Fruit fly (Drosophila melanogaster) whole organism, embryonic: Measurements from ENCODE around the gene CG42488.

ENCODE experiments used
- Asciz ChIP-seq: fragments of 200-800 bp; sonication (Bioruptor generic); optimal IDR thresholded peaks from 2 replicates; lab custom pipeline; 2017; ENCODE audit warnings: missing biosample characterization, mild to moderate bottlenecking, missing genetic modification characterization, missing genetic modification reagents
- Atf3 ChIP-seq: fragments of 200-800 bp; sonication (Bioruptor generic); optimal IDR thresholded peaks from 3 replicates; lab custom pipeline; 2016; ENCODE audit warnings: missing biosample characterization, missing genetic modification characterization
- CG10209 ChIP-seq: fragments of 200-800 bp; sonication (Bioruptor generic); optimal IDR thresholded peaks from 3 replicates; lab custom pipeline; 2017; ENCODE audit warnings: missing biosample characterization, mild to moderate bottlenecking, missing genetic modification characterization, missing genetic modification reagents
- CG10959 ChIP-seq: fragments of 200-800 bp; sonication (Bioruptor generic); IDR thresholded peaks from 2 replicates; pipeline ENCODE4 v1.3.6; 2022; ENCODE audit warnings: missing biosample characterization, missing genetic modification characterization
- CG10979 ChIP-seq: fragments of 200-800 bp; sonication (Bioruptor generic); optimal IDR thresholded peaks from 2 replicates; lab custom pipeline; 2018; ENCODE audit warnings: missing biosample characterization, mild to moderate bottlenecking, missing genetic modification characterization, moderate library complexity
- CG11085 ChIP-seq: fragments of 200-800 bp; sonication (Bioruptor generic); IDR thresholded peaks from 2 replicates; pipeline ENCODE4 v1.3.6; 2022; ENCODE audit warnings: missing biosample characterization, missing genetic modification characterization
- CG15601 ChIP-seq: fragments of 200-800 bp; sonication (Bioruptor generic); optimal IDR thresholded peaks from 3 replicates; lab custom pipeline; 2019; ENCODE audit warnings: missing biosample characterization, mild to moderate bottlenecking, missing genetic modification characterization, moderate library complexity
- CG16863 ChIP-seq: fragments of 200-800 bp; sonication (Bioruptor generic); optimal IDR thresholded peaks from 3 replicates; lab custom pipeline; 2016; ENCODE audit warnings: missing biosample characterization, missing genetic modification characterization
- CG17568 ChIP-seq: fragments of 200-800 bp; sonication (Bioruptor generic); optimal IDR thresholded peaks from 2 replicates; lab custom pipeline; 2018; ENCODE audit warnings: missing biosample characterization, mild to moderate bottlenecking, missing genetic modification characterization, moderate library complexity
- CG17612 ChIP-seq: fragments of 200-800 bp; sonication (Bioruptor generic); IDR thresholded peaks from 2 replicates; pipeline ENCODE4 v1.3.6; 2022; ENCODE audit warnings: missing biosample characterization, missing genetic modification characterization
- CG18476 ChIP-seq: fragments of 200-800 bp; sonication (Bioruptor generic); optimal IDR thresholded peaks from 2 replicates; lab custom pipeline; 2016; ENCODE audit warnings: missing biosample characterization, mild to moderate bottlenecking, missing genetic modification characterization
- CG2712 ChIP-seq: fragments of 200-800 bp; optimal IDR thresholded peaks from 3 replicates; lab custom pipeline; 2019; ENCODE audit warnings: missing biosample characterization, mild to moderate bottlenecking, missing genetic modification characterization, moderate library complexity
- CG31388 ChIP-seq: fragments of 200-800 bp; sonication (Bioruptor generic); optimal IDR thresholded peaks from 2 replicates; lab custom pipeline; 2016; ENCODE audit warnings: missing biosample characterization, missing genetic modification characterization
- CG31441 ChIP-seq: fragments of 200-800 bp; sonication (Bioruptor generic); IDR thresholded peaks from 2 replicates; pipeline ENCODE4 v1.3.6; 2022; ENCODE audit warnings: missing biosample characterization, missing genetic modification characterization
- CG32772 ChIP-seq: fragments of 200-800 bp; sonication (Bioruptor generic); IDR thresholded peaks from 2 replicates; pipeline ENCODE4 v1.3.6; 2022; ENCODE audit warnings: missing biosample characterization, missing genetic modification characterization
- CG34376 ChIP-seq: fragments of 200-800 bp; sonication (Bioruptor generic); optimal IDR thresholded peaks from 2 replicates; lab custom pipeline; 2018; ENCODE audit warnings: missing biosample characterization, mild to moderate bottlenecking, missing genetic modification characterization
- CG34422 ChIP-seq: fragments of 200-800 bp; sonication (Bioruptor generic); IDR thresholded peaks from 3 replicates; pipeline ENCODE4 v1.3.6; 2022; ENCODE audit warnings: missing biosample characterization, missing genetic modification characterization
- CG4730 ChIP-seq: fragments of 200-800 bp; sonication (Bioruptor generic); IDR thresholded peaks from 2 replicates; pipeline ENCODE4 v1.3.6; 2022; ENCODE audit warnings: missing biosample characterization, missing genetic modification characterization
- CG8089 ChIP-seq: fragments of 200-800 bp; sonication (Bioruptor generic); optimal IDR thresholded peaks from 3 replicates; lab custom pipeline; 2016; ENCODE audit warnings: missing biosample characterization, missing genetic modification characterization
- CkIIα-i1 ChIP-seq: fragments of 200-800 bp; sonication (Bioruptor generic); IDR thresholded peaks from 2 replicates; pipeline ENCODE4 v1.3.6; 2022; ENCODE audit warnings: missing biosample characterization, missing genetic modification characterization
- D ChIP-seq, 2 experiments: fragments of 200-800 bp in 1 of 2; fragments of >200 bp in 1 of 2; sonication (Bioruptor generic) in 1 of 2; optimal IDR thresholded peaks; 2 replicates in 1 of 2; 3 replicates in 1 of 2; lab custom pipeline; 2017; ENCODE audit warnings: mild to moderate bottlenecking in 1 of 2, missing biosample characterization in 1 of 2, missing genetic modification characterization in 1 of 2, missing genetic modification reagents in 1 of 2
- Dip3 ChIP-seq: fragments of 200-800 bp; sonication (Bioruptor generic); optimal IDR thresholded peaks from 3 replicates; lab custom pipeline; 2016; ENCODE audit warnings: missing biosample characterization, missing genetic modification characterization
- Dll ChIP-seq: fragments of 200-800 bp; sonication (Bioruptor generic); IDR thresholded peaks from 4 replicates; pipeline ENCODE4 v1.3.6; 2022; ENCODE audit warnings: missing biosample characterization, missing genetic modification characterization; ENCODE audit not compliant: partially characterized antibody
- HLHmδ ChIP-seq: fragments of 200-800 bp; sonication (Bioruptor generic); optimal IDR thresholded peaks from 2 replicates; lab custom pipeline; 2018; ENCODE audit warnings: missing biosample characterization, mild to moderate bottlenecking, missing genetic modification characterization, moderate library complexity
- Hr78 ChIP-seq, 2 experiments: fragments of 200-800 bp in 1 of 2; fragments of >200 bp in 1 of 2; sonication (Bioruptor generic) in 1 of 2; optimal IDR thresholded peaks; 2 replicates each; lab custom pipeline; 2017 to 2019; ENCODE audit warnings: missing biosample characterization in 2 of 2, missing genetic modification characterization in 2 of 2, mild to moderate bottlenecking in 1 of 2, moderate library complexity in 1 of 2
- Lhr ChIP-seq: fragments of 200-800 bp; sonication (Bioruptor generic); optimal IDR thresholded peaks from 3 replicates; lab custom pipeline; 2017; ENCODE audit warnings: mild to moderate bottlenecking, missing biosample characterization, missing genetic modification reagents, missing genetic modification characterization
- Lim3 ChIP-seq: fragments of 200-800 bp; sonication (Bioruptor generic); IDR thresholded peaks from 2 replicates; pipeline ENCODE4 v1.3.6; 2022; ENCODE audit warnings: missing biosample characterization, missing genetic modification characterization
- Pdp1 ChIP-seq, 2 experiments: fragments of 200-800 bp; sonication (Bioruptor generic); optimal IDR thresholded peaks; 3 replicates each; lab custom pipeline; 2016; ENCODE audit warnings: missing biosample characterization in 2 of 2, missing genetic modification characterization in 2 of 2, mild to moderate bottlenecking in 1 of 2, moderate library complexity in 1 of 2
- Scr ChIP-seq: fragments of 200-800 bp; sonication (Bioruptor generic); IDR thresholded peaks from 2 replicates; pipeline ENCODE4 v1.3.6; 2022; ENCODE audit warnings: missing biosample characterization, missing genetic modification characterization; ENCODE audit not compliant: partially characterized antibody
- Vsx1 ChIP-seq: fragments of 200-800 bp; sonication (Bioruptor generic); optimal IDR thresholded peaks from 2 replicates; lab custom pipeline; 2017; ENCODE audit warnings: missing biosample characterization, mild to moderate bottlenecking, missing genetic modification characterization, missing genetic modification reagents
- disco-r ChIP-seq: fragments of 200-800 bp; sonication (Bioruptor generic); optimal IDR thresholded peaks from 2 replicates; lab custom pipeline; 2016; ENCODE audit warnings: missing biosample characterization, missing genetic modification characterization
- ems ChIP-seq: fragments of 200-800 bp; sonication (Bioruptor generic); optimal IDR thresholded peaks from 3 replicates; lab custom pipeline; 2016; ENCODE audit warnings: missing biosample characterization, missing genetic modification characterization
- ewg ChIP-seq: fragments of 200-800 bp; sonication (Bioruptor generic); optimal IDR thresholded peaks from 3 replicates; lab custom pipeline; 2017; ENCODE audit warnings: mild to moderate bottlenecking, missing biosample characterization, missing genetic modification reagents, missing genetic modification characterization
- fd64A ChIP-seq: fragments of 200-800 bp; sonication (Bioruptor generic); optimal IDR thresholded peaks from 3 replicates; lab custom pipeline; 2018; ENCODE audit warnings: missing biosample characterization, mild to moderate bottlenecking, missing genetic modification characterization
- fu2 ChIP-seq: fragments of 200-800 bp; sonication (Bioruptor generic); optimal IDR thresholded peaks from 2 replicates; lab custom pipeline; 2016; ENCODE audit warnings: missing biosample characterization, missing genetic modification characterization
- gro ChIP-seq: fragments of 200-800 bp; sonication (Bioruptor generic); optimal IDR thresholded peaks from 2 replicates; lab custom pipeline; 2016; ENCODE audit warnings: missing biosample characterization, missing genetic modification characterization
- inv ChIP-seq: fragments of 200-800 bp; sonication (Bioruptor generic); IDR thresholded peaks from 2 replicates; pipeline ENCODE4 v1.3.6; 2022; ENCODE audit warnings: missing biosample characterization, missing genetic modification characterization; ENCODE audit not compliant: partially characterized antibody
- lov ChIP-seq, 2 experiments: fragments of 200-800 bp in 1 of 2; fragments of >200 bp in 1 of 2; sonication (Bioruptor generic) in 1 of 2; IDR thresholded peaks in 1 of 2; optimal IDR thresholded peaks in 1 of 2; 2 replicates in 1 of 2; 3 replicates in 1 of 2; pipeline versions ENCODE4 v1.3.6 to Lab custom; 2017 to 2022; ENCODE audit warnings: missing biosample characterization in 1 of 2, missing genetic modification characterization in 1 of 2
- mld ChIP-seq: fragments of 200-800 bp; sonication (Bioruptor generic); IDR thresholded peaks from 3 replicates; pipeline ENCODE4 v1.3.6; 2022; ENCODE audit warnings: missing biosample characterization, missing genetic modification characterization; ENCODE audit not compliant: partially characterized antibody
- otp ChIP-seq: fragments of 200-800 bp; sonication (Bioruptor generic); IDR thresholded peaks from 3 replicates; pipeline ENCODE4, ENCODE4 v1.3.6; 2022; ENCODE audit warnings: missing biosample characterization, missing genetic modification characterization
- row ChIP-seq: fragments of 200-800 bp; sonication (Bioruptor generic); IDR thresholded peaks from 3 replicates; pipeline ENCODE4 v1.3.6; 2022; ENCODE audit warnings: missing biosample characterization, missing genetic modification characterization
- sc ChIP-seq, 3 experiments: fragments of >200 bp in 2 of 3; fragments of 200-800 bp in 1 of 3; sonication (Bioruptor generic) in 1 of 3; optimal IDR thresholded peaks; 2 replicates in 2 of 3; 3 replicates in 1 of 3; lab custom pipeline; 2017; ENCODE audit warnings: mild to moderate bottlenecking in 1 of 3, missing biosample characterization in 1 of 3, missing genetic modification characterization in 1 of 3, missing genetic modification reagents in 1 of 3
- sens-2 ChIP-seq: fragments of 200-800 bp; sonication (Bioruptor generic); IDR thresholded peaks from 2 replicates; pipeline ENCODE4 v1.3.6; 2022; ENCODE audit warnings: missing biosample characterization, missing genetic modification characterization
- so ChIP-seq: fragments of 200-800 bp; sonication (Bioruptor generic); IDR thresholded peaks from 3 replicates; pipeline ENCODE4 v1.3.6; 2022; ENCODE audit warnings: missing biosample characterization, missing genetic modification characterization
- stwl ChIP-seq: fragments of 200-800 bp; sonication (Bioruptor generic); optimal IDR thresholded peaks from 3 replicates; lab custom pipeline; 2018; ENCODE audit warnings: missing biosample characterization, mild to moderate bottlenecking, missing genetic modification characterization, moderate library complexity
- tio ChIP-seq: fragments of 200-800 bp; sonication (Bioruptor generic); optimal IDR thresholded peaks from 2 replicates; lab custom pipeline; 2017; ENCODE audit warnings: missing biosample characterization, missing genetic modification characterization, inconsistent platforms
- wor ChIP-seq: fragments of 200-800 bp; sonication (Bioruptor generic); IDR thresholded peaks from 2 replicates; pipeline ENCODE4 v1.3.6; 2022; ENCODE audit warnings: missing biosample characterization, missing genetic modification characterization
- z ChIP-seq: fragments of 200-800 bp; sonication (Bioruptor generic); IDR thresholded peaks from 3 replicates; pipeline ENCODE4 v1.3.6; 2022; ENCODE audit warnings: missing biosample characterization, missing genetic modification characterization

CG42488 gene

dm6 chr3R:25482463-25483173, at the start of gene CG42488, which contains the start of the genes XNP and CG5116 (continued):
- no peak for TF ChIP-seq CG15601 (tag; lab: Kevin White, UChicago)
- TF ChIP-seq Hr78 (GFP tag; optimal IDR thresholded peaks at IDR 0.05; lab: Kevin White, UChicago), result no peak
- no peak for TF ChIP-seq sens-2
- no peak; the same call in 2 of the 3 replicates for TF ChIP-seq CG34422 (GFP tag; lab: Robert Waterston, UW)
- no peak for TF ChIP-seq Atf3 (GFP tag; lab: Kevin White, UChicago)
- no peak for TF ChIP-seq CkIIα-i1 (GFP tag; lab: Robert Waterston, UW)
- TF ChIP-seq CG10959 (GFP tag; lab: Robert Waterston, UW), result no peak
- peak; percentile 86 for TF ChIP-seq Vsx1 (GFP tag; lab: Kevin White, UChicago)
- no peak for TF ChIP-seq otp (GFP tag; lab: Robert Waterston, UW)
- no peak for TF ChIP-seq so (GFP tag; lab: Robert Waterston, UW)
- no peak for TF ChIP-seq tio (GFP tag; lab: Kevin White, UChicago)
- no peak for TF ChIP-seq z (GFP tag; lab: Robert Waterston, UW)
- TF ChIP-seq Pdp1 (GFP tag; optimal IDR thresholded peaks at IDR 0.05; lab: Kevin White, UChicago), result peak in 1 of 2 experiments; percentile 43
- TF ChIP-seq fd64A, result no peak
- no peak for TF ChIP-seq CG31441
- TF ChIP-seq CG32772 (GFP tag; lab: Robert Waterston, UW), result no peak
- peak; percentile 48 for TF ChIP-seq ewg (GFP tag; lab: Kevin White, UChicago)
- TF ChIP-seq Asciz (GFP tag; lab: Kevin White, UChicago), result no peak
- no peak for TF ChIP-seq CG16863
- TF ChIP-seq CG2712 (tag; lab: Kevin White, UChicago), result peak; percentile 69
- TF ChIP-seq Lim3 (GFP tag; lab: Robert Waterston, UW), result no peak
- peak; percentile 61 for TF ChIP-seq CG34376 (GFP tag; lab: Kevin White, UChicago)
- TF ChIP-seq D (optimal IDR thresholded peaks at IDR 0.05; lab: Kevin White, UChicago), result no peak
- no peak for TF ChIP-seq D (GFP tag; optimal IDR thresholded peaks at IDR 0.05; lab: Kevin White, UChicago)
- no peak for TF ChIP-seq CG17568
- no peak for TF ChIP-seq lov (optimal IDR thresholded peaks at IDR 0.05; lab: Kevin White, UChicago)
- TF ChIP-seq lov (GFP tag; IDR thresholded peaks at IDR 0.05; lab: Robert Waterston, UW), result no peak
- TF ChIP-seq sc (optimal IDR thresholded peaks at IDR 0.05; lab: Kevin White, UChicago), result no peak
- TF ChIP-seq sc (GFP tag; optimal IDR thresholded peaks at IDR 0.05; lab: Kevin White, UChicago), result no peak
- TF ChIP-seq disco-r (GFP tag; lab: Kevin White, UChicago), result no peak
- no peak for TF ChIP-seq gro (GFP tag; lab: Kevin White, UChicago)
- TF ChIP-seq stwl (tag; lab: Kevin White, UChicago), result peak; percentile 74
- no peak for TF ChIP-seq CG17612 (GFP tag; lab: Robert Waterston, UW)
- peak; percentile 66 for TF ChIP-seq ems (GFP tag; lab: Kevin White, UChicago)
- peak; percentile 98 for TF ChIP-seq inv
- peak; percentile 100 for TF ChIP-seq Dll (GFP tag; lab: Robert Waterston, UW)
- TF ChIP-seq CG10979 (tag; lab: Kevin White, UChicago), result peak; percentile 41
- no peak for TF ChIP-seq CG8089
- peak; percentile 99 for TF ChIP-seq Scr (GFP tag; lab: Robert Waterston, UW)
- no peak for TF ChIP-seq Lhr
- no peak for TF ChIP-seq wor (GFP tag; lab: Robert Waterston, UW)
- TF ChIP-seq CG11085 (GFP tag; lab: Robert Waterston, UW), result no peak
- TF ChIP-seq fu2 (GFP tag; lab: Kevin White, UChicago), result peak; percentile 6
- TF ChIP-seq row, result peak; percentile 94
- peak; percentile 31 for TF ChIP-seq Dip3 (GFP tag; lab: Kevin White, UChicago)
- no peak for TF ChIP-seq HLHmδ (GFP tag; lab: Kevin White, UChicago)
- TF ChIP-seq CG4730 (GFP tag; lab: Robert Waterston, UW), result no peak
- TF ChIP-seq CG18476 (GFP tag; lab: Kevin White, UChicago), result peak; percentile 43
- no peak for TF ChIP-seq CG31388 (GFP tag; lab: Kevin White, UChicago)
- peak; percentile 94 for TF ChIP-seq mld (GFP tag; lab: Robert Waterston, UW)
- no peak for TF ChIP-seq CG10209
